Worm (Caenorhabditis elegans) whole organism, L4 larva: ENCODE results near the gene cup-16.

Experiments used
- T26A8.4 ChIP-seq: fragments of 200-800 bp; sonication (Bioruptor generic); IDR thresholded peaks from 2 replicates; pipeline ENCODE4 v1.3.6; 2022; ENCODE audit warnings: missing genetic modification characterization, missing compliant biosample characterization
- mep-1 ChIP-seq: fragments of 150-350 bp; sonication (generic microtip); optimal IDR thresholded peaks from 3 replicates; lab custom pipeline; 2014; ENCODE audit warnings: missing biosample characterization, missing genetic modification characterization
- nhr-28 ChIP-seq: fragments of 150-350 bp; optimal IDR thresholded peaks from 2 replicates; lab custom pipeline; 2014; ENCODE audit warnings: missing biosample characterization, missing genetic modification characterization
- tag-97 ChIP-seq: fragments of 200-800 bp; sonication (Bioruptor generic); IDR thresholded peaks from 2 replicates; pipeline ENCODE4 v1.3.6; 2022; ENCODE audit warnings: missing genetic modification characterization, missing compliant biosample characterization
- unc-62 ChIP-seq, 3 experiments: fragments of 150-350 bp in 1 of 3; sonication (generic microtip); optimal IDR thresholded peaks in 2 of 3; peaks in 1 of 3; 1 replicate in 1 of 3; 2 replicates in 2 of 3; lab custom pipeline; 2014 to 2017; ENCODE audit warnings: missing biosample characterization in 3 of 3, missing genetic modification characterization in 3 of 3, missing genetic modification reagents in 3 of 3, missing genotype in 1 of 3

ce11 chrII:8707024-8707423, at the start of gene cup-16:
- no peak for TF ChIP-seq tag-97 (GFP tag; lab: Robert Waterston, UW)
- no peak for TF ChIP-seq nhr-28 (tag; lab: Kevin White, UChicago)
- peak in 1 of 2 experiments; percentile 71 for TF ChIP-seq unc-62 (GFP tag; optimal IDR thresholded peaks at IDR 0.05 in 1 of 2; lab: Kevin White, UChicago)
- TF ChIP-seq unc-62 (tag; optimal IDR thresholded peaks at IDR 0.05; lab: Kevin White, UChicago) = no peak
- no peak for TF ChIP-seq mep-1 (tag; lab: Kevin White, UChicago)
- TF ChIP-seq T26A8.4 = no peak
